Worm (Caenorhabditis elegans) whole organism, L3 larva: Measurements from ENCODE around the gene nrde-2.

Experiments
- elt-2 ChIP-seq: sonication (generic microtip); optimal IDR thresholded peaks from 2 replicates; lab custom pipeline; 2016; ENCODE audit warnings: missing genetic modification reagents, mild to moderate bottlenecking, missing genetic modification characterization, missing compliant biosample characterization
- ztf-11 ChIP-seq: fragments of 150-350 bp; optimal IDR thresholded peaks from 2 replicates; lab custom pipeline; 2014; ENCODE audit warnings: missing biosample characterization, missing genetic modification characterization

- TF ChIP-seq elt-2 (tag; lab: Kevin White, UChicago) (no peak), ztf-11 (tag; lab: Kevin White, UChicago) (no peak)
Observed at ce11 chrII:10203067-10203466, 44.4 kb downstream of the nrde-2 start.
